Fruit fly (Drosophila melanogaster): Measurements from ENCODE around the gene tefu.

Gene tefu

dm6 chr3R:15242186-15243045 lies at the start of gene tefu, which contains the start of gene Hsc70-4 (continued):
- peak; percentile 48 for TF ChIP-seq CG8944 (GFP tag; optimal IDR thresholded peaks at IDR 0.05)
- TF ChIP-seq CG30431 (GFP tag; optimal IDR thresholded peaks at IDR 0.05): peak; percentile 80
- peak; percentile 69 for TF ChIP-seq Oli (tag; optimal IDR thresholded peaks at IDR 0.05)
- no peak for TF ChIP-seq D19A (tag; optimal IDR thresholded peaks at IDR 0.05)
- peak; percentile 51 for TF ChIP-seq Dref (GFP tag; IDR thresholded peaks at IDR 0.05)
- peak; percentile 51 for TF ChIP-seq CG9437 (GFP tag; optimal IDR thresholded peaks at IDR 0.05)
- peak; percentile 65 for TF ChIP-seq az2 (GFP tag; optimal IDR thresholded peaks at IDR 0.05)
- TF ChIP-seq nerfin-2 (GFP tag; IDR thresholded peaks at IDR 0.05; ENCODE audit: partially characterized antibody): no peak
- TF ChIP-seq cas (GFP tag; IDR thresholded peaks at IDR 0.05): no peak; the same call in 1 of the 2 replicates
- peak; percentile 31 for TF ChIP-seq CG8281 (tag; optimal IDR thresholded peaks at IDR 0.05)
- peak; percentile 73 for TF ChIP-seq CG13424 (tag; optimal IDR thresholded peaks at IDR 0.05)
- TF ChIP-seq Six4 (GFP tag; optimal IDR thresholded peaks at IDR 0.05): peak; percentile 44
- peak; percentile 63 for TF ChIP-seq Atf-2 (GFP tag; optimal IDR thresholded peaks at IDR 0.05)
- TF ChIP-seq dati (GFP tag; IDR thresholded peaks at IDR 0.05): no peak
- TF ChIP-seq D (optimal IDR thresholded peaks at IDR 0.05): no peak
- TF ChIP-seq D (GFP tag; optimal IDR thresholded peaks at IDR 0.05): peak; percentile 34
- TF ChIP-seq Atf3 (GFP tag; optimal IDR thresholded peaks at IDR 0.05): peak; percentile 71
- TF ChIP-seq Stat92E (GFP tag; optimal IDR thresholded peaks at IDR 0.05): peak in 1 of 3 experiments; percentile 37
- TF ChIP-seq jigr1 (GFP tag; IDR thresholded peaks at IDR 0.05): peak; percentile 69; the same call in 2 of the 3 replicates
- TF ChIP-seq Rx (GFP tag; IDR thresholded peaks at IDR 0.05): peak; percentile 68
- TF ChIP-seq ind (GFP tag; optimal IDR thresholded peaks at IDR 0.05): peak; percentile 86
- TF ChIP-seq CG11093 (GFP tag; IDR thresholded peaks at IDR 0.05): peak; percentile 85
- no peak for TF ChIP-seq bowl (GFP tag; IDR thresholded peaks at IDR 0.05)
- peak; percentile 21 for TF ChIP-seq Fer2 (tag; optimal IDR thresholded peaks at IDR 0.05)
- TF ChIP-seq Sry-β (GFP tag; optimal IDR thresholded peaks at IDR 0.05): peak; percentile 62
- TF ChIP-seq CG7786 (GFP tag; optimal IDR thresholded peaks at IDR 0.05): peak; percentile 60
- peak; percentile 46 for TF ChIP-seq CG8924 (tag; optimal IDR thresholded peaks at IDR 0.05)
- no peak for TF ChIP-seq tio (GFP tag; optimal IDR thresholded peaks at IDR 0.05)
- TF ChIP-seq CG8478 (optimal IDR thresholded peaks at IDR 0.05): no peak
- peak; percentile 60; the same call in 1 of the 2 replicates for TF ChIP-seq CG32767 (GFP tag; IDR thresholded peaks at IDR 0.05)
- TF ChIP-seq CG10321 (GFP tag; IDR thresholded peaks at IDR 0.05): 0 out of 2 replicates have a peak, but pooled peaks have one; percentile 49
- peak; percentile 23 for TF ChIP-seq CrebB (tag; optimal IDR thresholded peaks at IDR 0.05)
- peak; percentile 54 for TF ChIP-seq Max (GFP tag; optimal IDR thresholded peaks at IDR 0.05)
- TF ChIP-seq CoRest (tag; optimal IDR thresholded peaks at IDR 0.05): peak; percentile 91
- TF ChIP-seq Hsf (GFP tag; optimal IDR thresholded peaks at IDR 0.05): peak; percentile 78
- no peak for TF ChIP-seq CG18011 (GFP tag; optimal IDR thresholded peaks at IDR 0.05)
- peak; percentile 74 for TF ChIP-seq Dbx (GFP tag; IDR thresholded peaks at IDR 0.05)
- TF ChIP-seq cg (GFP tag; optimal IDR thresholded peaks at IDR 0.05): no peak
- peak; percentile 78 for TF ChIP-seq tin (GFP tag; optimal IDR thresholded peaks at IDR 0.05)
- no peak for TF ChIP-seq lov (optimal IDR thresholded peaks at IDR 0.05)
- TF ChIP-seq lov (GFP tag; IDR thresholded peaks at IDR 0.05): no peak; the same call in 2 of the 3 replicates
- TF ChIP-seq sim (GFP tag; IDR thresholded peaks at IDR 0.05): 0 out of 2 replicates have a peak, but pooled peaks have one; percentile 11
- TF ChIP-seq CG18764 (GFP tag; optimal IDR thresholded peaks at IDR 0.05): peak; percentile 67
- no peak for TF ChIP-seq zen2 (GFP tag; IDR thresholded peaks at IDR 0.05; ENCODE audit: partially characterized antibody)
- peak; percentile 47 for TF ChIP-seq luna (GFP tag; optimal IDR thresholded peaks at IDR 0.05)
- TF ChIP-seq CG10959 (GFP tag; IDR thresholded peaks at IDR 0.05): peak; percentile 30; the same call in 1 of the 2 replicates
- peak; percentile 52 for TF ChIP-seq CHES-1-like (GFP tag; optimal IDR thresholded peaks at IDR 0.05)
- peak; percentile 44 for TF ChIP-seq CG3281 (GFP tag; optimal IDR thresholded peaks at IDR 0.05)
- TF ChIP-seq btn (GFP tag; optimal IDR thresholded peaks at IDR 0.05): no peak
- TF ChIP-seq unpg (GFP tag; optimal IDR thresholded peaks at IDR 0.05): peak; percentile 62

Data from whole organism, embryonic.